Worm (Caenorhabditis elegans): Measurements from ENCODE around the gene lips-10.

lips-10 gene

ce11 chrII:8442176-8442575, 3.2 kb downstream of the lips-10 start:
- TF ChIP-seq lin-35 (GFP tag; optimal IDR thresholded peaks at IDR 0.05) = peak in 1 of 3 experiments; percentile 7
- TF ChIP-seq lsl-1 (GFP tag; optimal IDR thresholded peaks at IDR 0.05) = peak; percentile 67
- TF ChIP-seq dox-1 (GFP tag; IDR thresholded peaks at IDR 0.05) = peak; percentile 57; the same call in 1 of the 2 replicates
- TF ChIP-seq ztf-26 (tag; optimal IDR thresholded peaks at IDR 0.05) = peak; percentile 2
- TF ChIP-seq D2030.7 (GFP tag; IDR thresholded peaks at IDR 0.05) = 0 out of 2 replicates have a peak, but pooled peaks have one; percentile 17
- no peak for TF ChIP-seq Y67H2A.10 (GFP tag; conservative IDR thresholded peaks at IDR 0.05)
- TF ChIP-seq hmg-1.2 (GFP tag; IDR thresholded peaks at IDR 0.05) = peak; percentile 28; the same call in 1 of the 2 replicates
- TF ChIP-seq F55B11.4 (tag; optimal IDR thresholded peaks at IDR 0.05; ENCODE audit: borderline replicate concordance, insufficient read depth) = no peak
- no peak for TF ChIP-seq fkh-3 (tag; optimal IDR thresholded peaks at IDR 0.05)
- TF ChIP-seq mcd-1 (GFP tag; IDR thresholded peaks at IDR 0.05) = peak; percentile 49
- TF ChIP-seq unc-62 (GFP tag; optimal IDR thresholded peaks at IDR 0.05) = no peak
- no peak for TF ChIP-seq lir-1 (GFP tag; conservative IDR thresholded peaks at IDR 0.05)
- no peak for TF ChIP-seq F22D6.2 (tag; optimal IDR thresholded peaks at IDR 0.05)
- TF ChIP-seq ets-4 (GFP tag; optimal IDR thresholded peaks at IDR 0.05) = no peak
- TF ChIP-seq repo-1 (tag; optimal IDR thresholded peaks at IDR 0.05) = no peak
- TF ChIP-seq F23B12.7 (tag; optimal IDR thresholded peaks at IDR 0.05; ENCODE audit: insufficient read depth) = peak; percentile 48
- no peak for TF ChIP-seq ceh-79 (tag; optimal IDR thresholded peaks at IDR 0.05)
- TF ChIP-seq egl-18 (GFP tag; IDR thresholded peaks at IDR 0.05) = no peak
- peak; percentile 22 for TF ChIP-seq snpc-1.1 (tag; optimal IDR thresholded peaks at IDR 0.05; ENCODE audit: insufficient read depth)
- TF ChIP-seq nfyb-1 (GFP tag; IDR thresholded peaks at IDR 0.05) = peak; percentile 17; the same call in 1 of the 2 replicates
- no peak for TF ChIP-seq snpc-4 (GFP tag; optimal IDR thresholded peaks at IDR 0.05)
- TF ChIP-seq snpc-4 (tag; optimal IDR thresholded peaks at IDR 0.05) = peak in 1 of 4 experiments; percentile 16
- 0 out of 2 replicates have a peak, but pooled peaks have one; percentile 47 for TF ChIP-seq aptf-2 (GFP tag; conservative IDR thresholded peaks at IDR 0.05)
- no peak for TF ChIP-seq hmg-20 (GFP tag; IDR thresholded peaks at IDR 0.05)
- TF ChIP-seq ceh-100 (GFP tag; IDR thresholded peaks at IDR 0.05) = no peak
- TF ChIP-seq snpc-1.3 (tag; optimal IDR thresholded peaks at IDR 0.05; ENCODE audit: insufficient read depth) = no peak
- no peak for TF ChIP-seq Y53F4B.3 (GFP tag; IDR thresholded peaks at IDR 0.05)
- TF ChIP-seq pbrm-1 (GFP tag; IDR thresholded peaks at IDR 0.05) = no peak
- no peak for TF ChIP-seq ztf-22 (GFP tag; optimal IDR thresholded peaks at IDR 0.05)
- TF ChIP-seq xnd-1 (tag; optimal IDR thresholded peaks at IDR 0.05) = peak; percentile 5
- peak; percentile 40 for TF ChIP-seq efl-1 (GFP tag; optimal IDR thresholded peaks at IDR 0.05)
- TF ChIP-seq rcor-1 (GFP tag; IDR thresholded peaks at IDR 0.05) = no peak
- TF ChIP-seq ceh-27 (GFP tag; optimal IDR thresholded peaks at IDR 0.05) = no peak
- TF ChIP-seq ztf-18 (tag; optimal IDR thresholded peaks at IDR 0.05) = no peak
- no peak for TF ChIP-seq madf-3 (GFP tag; IDR thresholded peaks at IDR 0.05)
- peak; percentile 70; the same call in 1 of the 2 replicates for TF ChIP-seq madf-6 (GFP tag; IDR thresholded peaks at IDR 0.05)
- peak; percentile 42; the same call in 1 of the 2 replicates for TF ChIP-seq F33H1.4 (GFP tag; IDR thresholded peaks at IDR 0.05)
- TF ChIP-seq B0336.3 (GFP tag; IDR thresholded peaks at IDR 0.05) = no peak
- TF ChIP-seq lin-54 (GFP tag; optimal IDR thresholded peaks at IDR 0.05) = peak; percentile 41
- no peak for TF ChIP-seq T07F8.4 (tag; optimal IDR thresholded peaks at IDR 0.05)
- TF ChIP-seq tbx-9 (tag; optimal IDR thresholded peaks at IDR 0.05; ENCODE audit: borderline replicate concordance) = no peak
- no peak for TF ChIP-seq F39B2.1 (GFP tag; IDR thresholded peaks at IDR 0.05)
- peak; percentile 27 for TF ChIP-seq lin-40 (tag; optimal IDR thresholded peaks at IDR 0.05)
- TF ChIP-seq hsf-1 (GFP tag; IDR thresholded peaks at IDR 0.05) = 0 out of 2 replicates have a peak, but pooled peaks have one; percentile 9
- peak; percentile 9 for TF ChIP-seq dpl-1 (GFP tag; optimal IDR thresholded peaks at IDR 0.05)
- 0 out of 2 replicates have a peak, but pooled peaks have one; percentile 16 for TF ChIP-seq ceh-91 (GFP tag; IDR thresholded peaks at IDR 0.05)
- TF ChIP-seq cebp-1 (GFP tag; IDR thresholded peaks at IDR 0.05) = peak; percentile 30; the same call in 1 of the 2 replicates
- TF ChIP-seq cebp-1 (tag; optimal IDR thresholded peaks at IDR 0.05) = peak; percentile 80
